Fruit fly (Drosophila melanogaster) whole organism: Measurements from ENCODE around the gene kud.

Experiments
- CG8478 ChIP-seq: fragments of >200 bp; optimal IDR thresholded peaks from 2 replicates; lab custom pipeline; 2018; ENCODE audit warnings: inconsistent platforms
- Dll ChIP-seq: fragments of >200 bp; optimal IDR thresholded peaks from 2 replicates; lab custom pipeline; 2017
- EcR ChIP-seq, 2 experiments: fragments of >200 bp; optimal IDR thresholded peaks; 2 replicates each; lab custom pipeline; 2017; ENCODE audit warnings: missing biosample characterization in 2 of 2, missing genetic modification characterization in 2 of 2, missing genetic modification reagents in 2 of 2
- pan ChIP-seq: fragments of >200 bp; optimal IDR thresholded peaks from 2 replicates; lab custom pipeline; 2017
- psq ChIP-seq: fragments of >200 bp; optimal IDR thresholded peaks from 2 replicates; lab custom pipeline; 2017
- usp ChIP-seq: fragments of >200 bp; optimal IDR thresholded peaks from 2 replicates; lab custom pipeline; 2017; ENCODE audit warnings: missing biosample characterization, missing genetic modification characterization, mixed read lengths

kud gene

DNA sequence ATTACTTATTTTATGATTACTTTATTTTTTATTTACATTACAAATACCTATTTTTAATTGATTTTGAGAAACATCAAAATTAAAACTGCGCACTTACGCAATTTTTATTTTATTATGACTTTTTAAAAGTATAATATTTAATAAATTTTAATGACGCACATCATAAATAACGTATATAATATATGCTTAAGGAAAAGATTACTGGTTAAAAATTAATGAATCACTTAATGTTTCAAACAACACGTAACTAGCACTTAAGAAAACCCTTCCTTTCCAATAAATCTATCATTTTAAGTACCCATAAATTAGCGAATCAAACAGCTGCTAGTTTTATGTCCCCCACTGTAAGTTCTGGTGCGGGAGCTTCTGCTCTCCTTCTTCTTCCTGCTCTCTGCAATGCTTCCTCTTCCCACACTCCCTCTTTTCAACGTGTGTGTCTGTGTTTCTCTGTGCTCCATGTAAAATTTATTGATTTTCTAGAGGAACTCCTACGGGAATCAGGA, 37.9 kb downstream of the kud start:
- TF ChIP-seq psq (lab: Kevin White, UChicago) (no peak), usp (no peak), CG8478 (no peak), EcR (GFP tag; optimal IDR thresholded peaks at IDR 0.05; lab: Kevin White, UChicago) (no peak), Dll (lab: Kevin White, UChicago) (no peak), pan (no peak)

dm6 chr3L:16805806-16806719, 38.7 kb downstream of the kud start:
- TF ChIP-seq CG8478: no peak
- no peak for TF ChIP-seq usp
- peak in 1 of 2 experiments; percentile 6 for TF ChIP-seq EcR (GFP tag; optimal IDR thresholded peaks at IDR 0.05; lab: Kevin White, UChicago)

DNA sequence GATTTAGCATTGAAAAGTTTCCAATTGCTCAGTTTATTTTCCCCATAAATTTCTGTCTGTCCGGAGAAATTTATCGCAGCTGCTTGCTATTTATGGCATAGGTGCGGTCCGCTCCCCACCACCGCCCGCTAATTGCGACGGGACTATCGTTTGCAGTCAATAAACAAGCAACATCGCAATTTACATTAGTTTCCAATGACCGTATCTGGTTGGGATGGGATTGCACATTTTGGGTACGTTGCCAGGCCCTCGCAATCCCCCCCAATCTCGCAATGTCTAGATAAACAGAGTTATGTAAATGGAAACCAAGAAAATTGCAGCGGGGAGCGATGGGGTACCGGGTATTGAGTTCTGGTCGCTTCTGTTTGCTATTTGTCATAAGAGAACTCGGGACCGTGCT, 40.2 kb downstream of the kud start, which contains the start of gene nudC:
Gene nudC (plus strand): TSS at position 368 of the 400 bp plus-strand sequence.
- TF ChIP-seq usp (no peak), EcR (GFP tag; optimal IDR thresholded peaks at IDR 0.05; lab: Kevin White, UChicago) (no peak), CG8478 (no peak), pan (no peak), psq (lab: Kevin White, UChicago) (no peak), Dll (lab: Kevin White, UChicago) (no peak)

DNA sequence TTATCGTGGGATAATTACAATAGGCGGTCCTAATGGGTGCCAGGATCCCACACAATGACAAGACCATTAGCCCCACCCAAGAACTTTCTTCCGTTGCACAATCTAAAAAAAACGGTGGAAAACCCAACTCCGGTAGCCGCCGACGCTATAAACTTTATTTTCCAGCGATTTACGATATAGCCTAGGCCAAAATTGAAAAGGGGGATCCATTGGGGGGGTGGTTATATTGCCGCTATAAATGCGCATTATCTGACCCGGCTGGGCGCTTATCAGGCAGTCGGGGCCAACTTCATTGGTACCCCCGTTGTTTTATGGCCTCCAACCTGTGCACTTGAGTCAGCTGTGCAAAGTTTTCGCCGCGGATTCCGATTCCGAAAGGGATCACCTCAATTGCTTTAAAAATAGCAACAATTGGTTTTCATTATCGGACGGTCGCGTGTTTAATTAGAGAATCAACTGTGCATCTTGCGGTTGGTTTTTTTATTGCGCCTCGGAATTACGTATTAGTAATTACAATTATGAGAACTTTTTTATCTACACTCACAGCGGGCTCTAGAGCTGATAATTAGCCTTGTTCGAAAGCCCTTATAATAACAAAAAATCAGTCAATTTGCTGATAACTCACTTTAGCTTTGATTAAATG, 41.0 kb downstream of the kud start:
- TF ChIP-seq psq (lab: Kevin White, UChicago) (no peak), usp (no peak), Dll (lab: Kevin White, UChicago) (no peak), CG8478 (no peak), EcR (GFP tag; optimal IDR thresholded peaks at IDR 0.05; lab: Kevin White, UChicago) (no peak), pan (no peak)

DNA sequence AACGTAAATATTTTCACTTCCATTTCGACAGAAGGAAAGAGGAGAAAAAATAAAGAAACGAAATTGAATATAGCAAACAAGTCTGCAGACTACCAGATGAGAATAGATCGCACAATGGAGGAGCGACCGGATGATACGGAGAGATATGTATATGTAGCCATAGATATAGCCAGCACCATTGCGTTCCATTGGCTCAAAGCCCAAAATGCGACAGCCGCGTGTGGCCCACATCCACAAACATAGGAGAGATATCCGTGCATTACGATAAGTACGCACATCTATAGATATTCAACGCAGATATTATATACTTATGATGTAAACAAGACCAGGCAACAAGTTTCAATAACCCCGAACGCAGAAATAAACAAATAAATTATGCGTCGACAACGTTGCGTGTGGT, 41.5 kb downstream of the kud start:
- TF ChIP-seq Dll (lab: Kevin White, UChicago) (no peak), usp (no peak), pan (no peak), EcR (GFP tag; optimal IDR thresholded peaks at IDR 0.05; lab: Kevin White, UChicago) (no peak), psq (lab: Kevin White, UChicago) (no peak), CG8478 (no peak)

dm6 chr3L:16801499-16802452, 43.0 kb downstream of the kud start:
- no peak for TF ChIP-seq psq (lab: Kevin White, UChicago)
- peak; percentile 29 for TF ChIP-seq pan

dm6 chr3L:16800026-16800425, 44.8 kb downstream of the kud start:
- no peak for TF ChIP-seq Dll (lab: Kevin White, UChicago)
- no peak for TF ChIP-seq EcR (GFP tag; optimal IDR thresholded peaks at IDR 0.05; lab: Kevin White, UChicago)
- no peak for TF ChIP-seq usp
- TF ChIP-seq psq (lab: Kevin White, UChicago): no peak
- no peak for TF ChIP-seq CG8478

dm6 chr3L:16796603-16797002, 48.2 kb downstream of the kud start:
- no peak for TF ChIP-seq pan
- TF ChIP-seq usp: no peak
- TF ChIP-seq EcR (GFP tag; optimal IDR thresholded peaks at IDR 0.05; lab: Kevin White, UChicago): no peak
- no peak for TF ChIP-seq psq (lab: Kevin White, UChicago)
- TF ChIP-seq Dll (lab: Kevin White, UChicago): no peak
- TF ChIP-seq CG8478: no peak
